Fruit fly (Drosophila melanogaster) whole organism, embryonic: Measurements from ENCODE around the gene CG4297.

Source experiments
- Antp ChIP-seq: fragments of 200-800 bp; sonication (Bioruptor generic); optimal IDR thresholded peaks from 3 replicates; lab custom pipeline; 2016; ENCODE audit warnings: missing biosample characterization, missing genetic modification characterization
- Atf-2 ChIP-seq: fragments of 200-800 bp; sonication (Bioruptor generic); optimal IDR thresholded peaks from 2 replicates; lab custom pipeline; 2016; ENCODE audit warnings: missing biosample characterization, missing genetic modification characterization
- B-H1 ChIP-seq: fragments of 200-800 bp; sonication (Bioruptor generic); IDR thresholded peaks from 3 replicates; pipeline ENCODE4 v1.3.6; 2022; ENCODE audit warnings: missing biosample characterization, missing genetic modification characterization
- B-H2 ChIP-seq: fragments of 200-800 bp; sonication (Bioruptor generic); optimal IDR thresholded peaks from 2 replicates; lab custom pipeline; 2018; ENCODE audit warnings: missing biosample characterization, mild to moderate bottlenecking, missing genetic modification characterization
- CG10147 ChIP-seq: fragments of 200-800 bp; sonication (Bioruptor generic); optimal IDR thresholded peaks from 2 replicates; lab custom pipeline; 2019; ENCODE audit warnings: missing biosample characterization, mild to moderate bottlenecking, missing genetic modification characterization, moderate library complexity
- CG10366 ChIP-seq: fragments of 200-800 bp; sonication (Bioruptor generic); IDR thresholded peaks from 2 replicates; pipeline ENCODE4 v1.3.6; 2022; ENCODE audit warnings: missing biosample characterization, missing genetic modification characterization
- CG10979 ChIP-seq: fragments of 200-800 bp; sonication (Bioruptor generic); optimal IDR thresholded peaks from 2 replicates; lab custom pipeline; 2018; ENCODE audit warnings: missing biosample characterization, mild to moderate bottlenecking, missing genetic modification characterization, moderate library complexity
- CG11723 ChIP-seq: fragments of 200-800 bp; sonication (Bioruptor generic); optimal IDR thresholded peaks from 2 replicates; lab custom pipeline; 2017; ENCODE audit warnings: missing biosample characterization, mild to moderate bottlenecking, missing genetic modification characterization
- CG12155 ChIP-seq: fragments of 200-800 bp; sonication (Bioruptor generic); optimal IDR thresholded peaks from 3 replicates; lab custom pipeline; 2016; ENCODE audit warnings: missing biosample characterization, missing genetic modification characterization
- CG13894 ChIP-seq: fragments of 200-800 bp; sonication (Bioruptor generic); optimal IDR thresholded peaks from 3 replicates; lab custom pipeline; 2018; ENCODE audit warnings: missing biosample characterization, mild to moderate bottlenecking, missing genetic modification characterization, moderate library complexity
- CG15479 ChIP-seq: fragments of 200-800 bp; sonication (Bioruptor generic); optimal IDR thresholded peaks from 3 replicates; lab custom pipeline; 2019; ENCODE audit warnings: missing biosample characterization, mild to moderate bottlenecking, missing genetic modification characterization, moderate library complexity
- CG16813 ChIP-seq: fragments of 200-800 bp; sonication (Bioruptor generic); IDR thresholded peaks from 3 replicates; pipeline ENCODE4 v1.3.6; 2022; ENCODE audit warnings: missing biosample characterization, missing genetic modification characterization; ENCODE audit not compliant: partially characterized antibody
- CG1832 ChIP-seq: fragments of 200-800 bp; sonication (Bioruptor generic); optimal IDR thresholded peaks from 2 replicates; lab custom pipeline; 2017; ENCODE audit warnings: missing biosample characterization, mild to moderate bottlenecking, missing genetic modification characterization, inconsistent platforms
- CG18619 ChIP-seq: fragments of 200-800 bp; sonication (Bioruptor generic); optimal IDR thresholded peaks from 3 replicates; lab custom pipeline; 2017; ENCODE audit warnings: missing biosample characterization, mild to moderate bottlenecking, missing genetic modification characterization
- CG2678 ChIP-seq: fragments of 200-800 bp; sonication (Bioruptor generic); optimal IDR thresholded peaks from 3 replicates; lab custom pipeline; 2019; ENCODE audit warnings: missing biosample characterization, mild to moderate bottlenecking, missing genetic modification characterization, moderate library complexity
- CG31224 ChIP-seq: fragments of 200-800 bp; sonication (Bioruptor generic); IDR thresholded peaks from 2 replicates; pipeline ENCODE4 v1.3.6; 2022; ENCODE audit warnings: missing biosample characterization, missing genetic modification characterization
- CG31441 ChIP-seq: fragments of 200-800 bp; sonication (Bioruptor generic); IDR thresholded peaks from 2 replicates; pipeline ENCODE4 v1.3.6; 2022; ENCODE audit warnings: missing biosample characterization, missing genetic modification characterization
- CG3407 ChIP-seq: fragments of 200-800 bp; sonication (Bioruptor generic); optimal IDR thresholded peaks from 2 replicates; lab custom pipeline; 2018; ENCODE audit warnings: missing biosample characterization, mild to moderate bottlenecking, missing genetic modification characterization
- CG3838 ChIP-seq: fragments of 200-800 bp; sonication (Bioruptor generic); optimal IDR thresholded peaks from 3 replicates; lab custom pipeline; 2016; ENCODE audit warnings: missing biosample characterization, missing genetic modification characterization
- CG7786 ChIP-seq: fragments of 200-800 bp; sonication (Bioruptor generic); optimal IDR thresholded peaks from 2 replicates; lab custom pipeline; 2016; ENCODE audit warnings: missing biosample characterization, missing genetic modification characterization
- CG8388 ChIP-seq: fragments of 200-800 bp; sonication (Bioruptor generic); optimal IDR thresholded peaks from 2 replicates; lab custom pipeline; 2019; ENCODE audit warnings: missing biosample characterization, mild to moderate bottlenecking, missing genetic modification characterization, moderate library complexity
- CG8944 ChIP-seq: fragments of 200-800 bp; sonication (Bioruptor generic); optimal IDR thresholded peaks from 3 replicates; lab custom pipeline; 2016; ENCODE audit warnings: missing biosample characterization, missing genetic modification characterization
- CkIIα-i1 ChIP-seq: fragments of 200-800 bp; sonication (Bioruptor generic); IDR thresholded peaks from 2 replicates; pipeline ENCODE4 v1.3.6; 2022; ENCODE audit warnings: missing biosample characterization, missing genetic modification characterization
- Doc3 ChIP-seq: fragments of 200-800 bp; sonication (Bioruptor generic); IDR thresholded peaks from 3 replicates; pipeline ENCODE4 v1.3.6; 2022; ENCODE audit warnings: missing biosample characterization, missing genetic modification characterization; ENCODE audit not compliant: partially characterized antibody
- Ets65A ChIP-seq: fragments of 200-800 bp; sonication (Bioruptor generic); peaks from one replicate; lab custom pipeline; 2016; ENCODE audit warnings: missing biosample characterization, missing genetic modification characterization
- Fer2 ChIP-seq: fragments of 200-800 bp; sonication (Bioruptor generic); optimal IDR thresholded peaks from 2 replicates; lab custom pipeline; 2018; ENCODE audit warnings: missing biosample characterization, mild to moderate bottlenecking, missing genetic modification characterization, moderate library complexity
- HHEX ChIP-seq: fragments of 200-800 bp; sonication (Bioruptor generic); optimal IDR thresholded peaks from 3 replicates; lab custom pipeline; 2017; ENCODE audit warnings: missing biosample characterization, mild to moderate bottlenecking, missing genetic modification characterization, missing genetic modification reagents
- Med ChIP-seq: fragments of 200-800 bp; sonication (Bioruptor generic); peaks from one replicate; lab custom pipeline; 2016; ENCODE audit warnings: missing biosample characterization, missing genetic modification characterization, mild to moderate bottlenecking, inconsistent platforms, moderate library complexity
- NK7.1 ChIP-seq: fragments of 200-800 bp; sonication (Bioruptor generic); optimal IDR thresholded peaks from 3 replicates; lab custom pipeline; 2016; ENCODE audit warnings: missing biosample characterization, missing genetic modification characterization
- Pdp1 ChIP-seq, 2 experiments: fragments of 200-800 bp; sonication (Bioruptor generic); optimal IDR thresholded peaks; 3 replicates each; lab custom pipeline; 2016; ENCODE audit warnings: missing biosample characterization in 2 of 2, missing genetic modification characterization in 2 of 2, mild to moderate bottlenecking in 1 of 2, moderate library complexity in 1 of 2
- Ravus ChIP-seq: fragments of 200-800 bp; sonication (Bioruptor generic); IDR thresholded peaks from 2 replicates; pipeline ENCODE4 v1.3.6; 2022; ENCODE audit warnings: missing biosample characterization, missing genetic modification characterization
- Sox100B ChIP-seq: fragments of 200-800 bp; sonication (Bioruptor generic); optimal IDR thresholded peaks from 3 replicates; lab custom pipeline; 2018; ENCODE audit warnings: missing biosample characterization, mild to moderate bottlenecking, missing genetic modification characterization
- Sry-δ ChIP-seq: fragments of 200-800 bp; sonication (Bioruptor generic); optimal IDR thresholded peaks from 2 replicates; lab custom pipeline; 2016; ENCODE audit warnings: missing biosample characterization, missing genetic modification characterization
- aop ChIP-seq: fragments of 200-800 bp; sonication (Bioruptor generic); IDR thresholded peaks from 2 replicates; pipeline ENCODE4 v1.3.6; 2022; ENCODE audit warnings: missing biosample characterization, missing genetic modification characterization
- ato ChIP-seq: fragments of 200-800 bp; sonication (Bioruptor generic); IDR thresholded peaks from 2 replicates; pipeline ENCODE4 v1.3.6; 2022; ENCODE audit warnings: missing biosample characterization, missing genetic modification characterization; ENCODE audit not compliant: partially characterized antibody
- caup ChIP-seq: fragments of 200-800 bp; sonication (Bioruptor generic); optimal IDR thresholded peaks from 3 replicates; lab custom pipeline; 2017; ENCODE audit warnings: missing biosample characterization, mild to moderate bottlenecking, missing genetic modification characterization, moderate library complexity; ENCODE audit not compliant: severe bottlenecking
- cg ChIP-seq: fragments of 200-800 bp; sonication (Bioruptor generic); optimal IDR thresholded peaks from 3 replicates; lab custom pipeline; 2019; ENCODE audit warnings: missing biosample characterization, mild to moderate bottlenecking, missing genetic modification characterization, moderate library complexity
- cwo ChIP-seq: fragments of 200-800 bp; sonication (Bioruptor generic); optimal IDR thresholded peaks from 3 replicates; lab custom pipeline; 2017; ENCODE audit warnings: missing biosample characterization, missing genetic modification characterization, mild to moderate bottlenecking, moderate library complexity, missing genetic modification reagents
- dm ChIP-seq: fragments of 200-800 bp; sonication (Bioruptor generic); optimal IDR thresholded peaks from 3 replicates; lab custom pipeline; 2016; ENCODE audit warnings: missing biosample characterization, missing genetic modification characterization
- exex ChIP-seq: fragments of 200-800 bp; sonication (Bioruptor generic); optimal IDR thresholded peaks from 4 replicates; lab custom pipeline; 2018; ENCODE audit warnings: missing biosample characterization, mild to moderate bottlenecking, missing genetic modification characterization, moderate library complexity
- oc ChIP-seq: fragments of 200-800 bp; sonication (Bioruptor generic); optimal IDR thresholded peaks from 2 replicates; lab custom pipeline; 2018; ENCODE audit warnings: missing biosample characterization, mild to moderate bottlenecking, missing genetic modification characterization, moderate library complexity
- scrt ChIP-seq: fragments of 200-800 bp; sonication (Bioruptor generic); optimal IDR thresholded peaks from 2 replicates; lab custom pipeline; 2018; ENCODE audit warnings: missing biosample characterization, mild to moderate bottlenecking, missing genetic modification characterization, moderate library complexity
- sens-2 ChIP-seq: fragments of 200-800 bp; sonication (Bioruptor generic); IDR thresholded peaks from 2 replicates; pipeline ENCODE4 v1.3.6; 2022; ENCODE audit warnings: missing biosample characterization, missing genetic modification characterization
- seq ChIP-seq: fragments of 200-800 bp; sonication (Bioruptor generic); IDR thresholded peaks from 2 replicates; pipeline ENCODE4 v1.3.6; 2022; ENCODE audit warnings: missing biosample characterization, missing genetic modification characterization
- sim ChIP-seq: fragments of 200-800 bp; sonication (Bioruptor generic); IDR thresholded peaks from 2 replicates; pipeline ENCODE4 v1.3.6; 2022; ENCODE audit warnings: missing biosample characterization, missing genetic modification characterization
- slou ChIP-seq: fragments of 200-800 bp; sonication (Bioruptor generic); optimal IDR thresholded peaks from 3 replicates; lab custom pipeline; 2016; ENCODE audit warnings: missing biosample characterization, missing genetic modification characterization
- vvl ChIP-seq: fragments of 200-800 bp; sonication (Bioruptor generic); IDR thresholded peaks from 2 replicates; pipeline ENCODE4 v1.3.6; 2022; ENCODE audit warnings: missing biosample characterization, missing genetic modification characterization

CG4297 gene

dm6 chr2L:516032-516993 is 44.3 kb upstream of the CG4297 start (continued):
- TF ChIP-seq Sry-δ (GFP tag; lab: Kevin White, UChicago): peak; percentile 14
- TF ChIP-seq CG16813 (GFP tag; lab: Robert Waterston, UW): no peak
- peak; percentile 89 for TF ChIP-seq CG31441 (GFP tag; lab: Robert Waterston, UW)
- TF ChIP-seq Ravus (GFP tag; lab: Robert Waterston, UW): peak; percentile 32
- TF ChIP-seq B-H2 (GFP tag; lab: Kevin White, UChicago): no peak
- TF ChIP-seq Fer2 (tag; lab: Kevin White, UChicago): no peak
- peak; percentile 81 for TF ChIP-seq oc (tag; lab: Kevin White, UChicago)
- TF ChIP-seq sens-2 (GFP tag; lab: Robert Waterston, UW): peak; percentile 71
- TF ChIP-seq caup: peak; percentile 58
- peak; percentile 61 for TF ChIP-seq CG10147 (GFP tag; lab: Kevin White, UChicago)
- TF ChIP-seq CG3838: peak; percentile 33
- no peak for TF ChIP-seq CkIIα-i1 (GFP tag; lab: Robert Waterston, UW)
- peak; percentile 86 for TF ChIP-seq vvl (GFP tag; lab: Robert Waterston, UW)
- peak; percentile 86 for TF ChIP-seq CG10979 (tag; lab: Kevin White, UChicago)
- peak; percentile 68 for TF ChIP-seq CG3407
- TF ChIP-seq CG18619 (GFP tag; lab: Kevin White, UChicago): peak; percentile 58
- peak; percentile 64 for TF ChIP-seq B-H1 (GFP tag; lab: Robert Waterston, UW)
- TF ChIP-seq NK7.1 (GFP tag; lab: Kevin White, UChicago): no peak
- no peak for TF ChIP-seq aop
- TF ChIP-seq CG11723 (GFP tag; lab: Kevin White, UChicago): peak; percentile 38
- TF ChIP-seq Antp (GFP tag; lab: Kevin White, UChicago): peak; percentile 60
- peak; percentile 73 for TF ChIP-seq CG10366 (GFP tag; lab: Robert Waterston, UW)
- TF ChIP-seq Sox100B (GFP tag; lab: Kevin White, UChicago): peak; percentile 56
- peak; percentile 59 for TF ChIP-seq CG8944 (GFP tag; lab: Kevin White, UChicago)
- TF ChIP-seq CG13894 (tag; lab: Kevin White, UChicago): peak; percentile 41
- no peak for TF ChIP-seq dm
- TF ChIP-seq CG1832 (GFP tag; lab: Kevin White, UChicago): peak; percentile 32
- peak; percentile 59 for TF ChIP-seq CG7786 (GFP tag; lab: Kevin White, UChicago)
- peak; percentile 50 for TF ChIP-seq CG12155 (GFP tag; lab: Kevin White, UChicago)

DNA sequence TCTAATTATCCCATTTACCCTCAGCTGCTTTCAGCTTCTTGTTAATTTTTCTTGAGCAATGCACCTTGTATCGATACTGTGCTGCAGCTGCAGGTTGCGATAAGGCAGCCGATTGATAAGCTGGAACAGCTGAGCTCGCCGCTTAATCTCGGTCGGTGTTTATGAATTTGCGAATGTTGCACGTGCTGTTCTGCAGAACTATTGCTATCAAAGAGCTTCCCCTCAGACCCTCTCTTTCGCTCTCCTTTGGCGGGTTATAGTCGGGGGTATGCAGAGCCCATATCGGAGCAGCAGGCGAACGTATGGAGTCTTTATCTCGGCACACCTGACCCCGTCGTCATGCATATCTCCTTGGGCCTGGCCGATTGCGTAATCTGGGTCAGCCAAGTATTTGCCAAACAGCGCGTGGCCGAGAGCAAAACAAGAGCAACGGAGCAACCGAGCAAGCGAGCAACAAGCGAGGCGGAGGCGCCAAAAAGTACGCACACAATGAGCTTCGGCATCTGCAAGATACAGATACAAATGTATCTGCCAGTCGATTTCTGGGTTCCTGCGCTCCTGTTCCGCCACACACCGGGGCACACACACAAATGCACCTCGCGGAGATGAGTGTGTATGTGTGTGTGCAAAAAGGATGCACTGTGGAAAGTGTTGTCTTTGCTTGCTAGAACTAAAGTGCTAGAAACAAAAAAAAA is 42.3 kb upstream of the CG4297 start:
- TF ChIP-seq exex (tag; lab: Kevin White, UChicago) (no peak), sim (GFP tag; lab: Robert Waterston, UW) (no peak), slou (GFP tag; lab: Kevin White, UChicago) (no peak), cg (GFP tag; lab: Kevin White, UChicago) (peak; percentile 25), CG15479 (GFP tag; lab: Kevin White, UChicago) (peak; percentile 94), Ets65A (peak; percentile 40), cwo (GFP tag; lab: Kevin White, UChicago) (peak; percentile 0), CG2678 (tag; lab: Kevin White, UChicago) (no peak), seq (GFP tag; lab: Robert Waterston, UW) (no peak), scrt (peak; percentile 61), CG13894 (tag; lab: Kevin White, UChicago) (peak; percentile 0), Med (GFP tag; lab: Kevin White, UChicago) (peak; percentile 31), CG31224 (peak; percentile 91), Pdp1 (GFP tag; optimal IDR thresholded peaks at IDR 0.05; lab: Kevin White, UChicago) (peak in 1 of 2 experiments; percentile 80), CG8388 (GFP tag; lab: Kevin White, UChicago) (no peak), Doc3 (GFP tag; lab: Robert Waterston, UW) (no peak), HHEX (no peak), Atf-2 (GFP tag; lab: Kevin White, UChicago) (no peak), ato (GFP tag; lab: Robert Waterston, UW) (no peak)
